Worm (Caenorhabditis elegans): Measurements from ENCODE around the gene ctf-18.

The ctf-18 gene

DNA sequence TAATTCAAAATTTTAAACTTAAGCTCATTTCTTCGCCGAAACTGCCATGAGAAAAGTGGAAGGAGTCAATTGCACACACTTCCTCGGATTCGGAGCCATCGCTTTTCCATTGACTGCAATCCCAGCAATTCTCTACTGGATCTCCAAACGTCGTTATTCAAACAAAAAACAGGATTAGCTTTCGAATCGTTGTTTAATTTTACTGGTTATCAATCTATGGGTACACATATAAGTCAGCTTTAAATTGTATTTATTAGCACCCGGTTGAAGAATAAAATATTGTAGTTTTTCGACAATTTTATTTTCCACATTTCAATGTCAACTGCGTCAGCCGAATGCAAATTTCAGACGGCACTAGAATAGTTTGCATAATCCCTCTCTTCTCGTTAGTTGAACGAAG is 3.5 kb upstream of the ctf-18 start, which contains the start of gene glt-3:
Gene glt-3 (plus strand): TSS at position 301 of the 400 bp plus-strand sequence.
- no peak for TF ChIP-seq ztf-4 (tag; optimal IDR thresholded peaks at IDR 0.05)
- no peak for TF ChIP-seq ceh-63 (GFP tag; optimal IDR thresholded peaks at IDR 0.05)
- no peak for TF ChIP-seq Y116A8C.19 (tag; optimal IDR thresholded peaks at IDR 0.05; ENCODE audit: borderline replicate concordance)
- no peak for TF ChIP-seq nhr-19 (GFP tag; conservative IDR thresholded peaks at IDR 0.05)
- TF ChIP-seq xbp-1 (tag; optimal IDR thresholded peaks at IDR 0.05) = no peak
- TF ChIP-seq blmp-1 (tag; optimal IDR thresholded peaks at IDR 0.05) = no peak
- no peak for TF ChIP-seq pag-3 (tag; optimal IDR thresholded peaks at IDR 0.05; ENCODE audit: borderline replicate concordance, insufficient read depth)
- TF ChIP-seq nhr-90 (tag; optimal IDR thresholded peaks at IDR 0.05; ENCODE audit: poor library complexity) = no peak
- no peak for TF ChIP-seq lin-39 (tag; optimal IDR thresholded peaks at IDR 0.05)

DNA sequence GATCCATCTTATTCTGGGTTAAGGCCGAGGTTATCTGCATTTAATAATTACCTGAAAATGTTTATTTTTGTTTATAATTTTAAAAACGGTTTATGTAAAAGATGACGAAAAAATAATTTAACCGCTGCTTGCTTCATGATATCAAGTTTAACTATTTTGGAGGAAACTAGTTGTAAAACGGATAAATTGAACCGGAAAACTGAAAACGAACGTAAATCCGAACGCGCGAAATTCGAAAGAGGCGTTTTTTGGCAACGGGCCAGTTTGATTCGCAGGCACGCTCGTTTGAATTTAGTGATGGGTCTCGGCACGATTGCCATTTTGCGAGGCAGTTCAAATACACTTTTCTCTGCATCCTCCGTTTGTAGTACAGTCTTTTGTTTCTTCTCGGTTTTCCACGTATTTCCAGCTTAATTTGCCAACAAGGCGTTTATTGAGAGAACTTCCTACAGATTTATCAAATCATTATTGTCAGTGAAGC is 2.5 kb upstream of the ctf-18 start, which contains the start of the genes gtbp-1 and K08F4.3:
Gene gtbp-1 (minus strand): TSS at position 51 of the 481 bp plus-strand sequence.
Gene K08F4.3 (plus strand): TSS at position 352 of the 481 bp plus-strand sequence.
- TF ChIP-seq nhr-237 (tag; optimal IDR thresholded peaks at IDR 0.05) = no peak
- no peak for TF ChIP-seq ceh-90 (tag; optimal IDR thresholded peaks at IDR 0.05)
- peak; percentile 83 to 95 for TF ChIP-seq efl-1 (optimal IDR thresholded peaks at IDR 0.05)
- peak; percentile 94 to 99 for TF ChIP-seq efl-1 (GFP tag; optimal IDR thresholded peaks at IDR 0.05 in 1 of 2)
- TF ChIP-seq hlh-17 (GFP tag; optimal IDR thresholded peaks at IDR 0.05; ENCODE audit: borderline replicate concordance) = no peak
- peak; percentile 64 for TF ChIP-seq isw-1 (GFP tag; IDR thresholded peaks at IDR 0.05)
- TF ChIP-seq nhr-47 (tag; optimal IDR thresholded peaks at IDR 0.05) = peak; percentile 74
- TF ChIP-seq unc-86 (tag; optimal IDR thresholded peaks at IDR 0.05) = peak; percentile 24
- TF ChIP-seq grh-1 (GFP tag; IDR thresholded peaks at IDR 0.05) = peak; percentile 38; the same call in 1 of the 2 replicates
- TF ChIP-seq sox-4 (tag; optimal IDR thresholded peaks at IDR 0.05) = no peak
- no peak for TF ChIP-seq unc-98 (GFP tag; IDR thresholded peaks at IDR 0.05)
- TF ChIP-seq ces-1 (GFP tag; optimal IDR thresholded peaks at IDR 0.05) = no peak
- no peak for TF ChIP-seq nhr-76 (tag; optimal IDR thresholded peaks at IDR 0.05)
- TF ChIP-seq lin-14 (GFP tag; optimal IDR thresholded peaks at IDR 0.05) = no peak
- TF ChIP-seq efl-3 (GFP tag; optimal IDR thresholded peaks at IDR 0.05) = no peak
- TF ChIP-seq ama-1 (optimal IDR thresholded peaks at IDR 0.05) = no peak
- no peak for TF ChIP-seq sptf-1 (tag; optimal IDR thresholded peaks at IDR 0.05)
- no peak for TF ChIP-seq ets-5 (GFP tag; IDR thresholded peaks at IDR 0.05)
- peak; percentile 61 for TF ChIP-seq nhr-19 (GFP tag; conservative IDR thresholded peaks at IDR 0.05)
- TF ChIP-seq C34B4.2 (tag; optimal IDR thresholded peaks at IDR 0.05) = no peak
- TF ChIP-seq nhr-85 (tag) = peak; percentile 85
- no peak for TF ChIP-seq Y116A8C.19 (tag; optimal IDR thresholded peaks at IDR 0.05; ENCODE audit: borderline replicate concordance)
- TF ChIP-seq fkh-4 (tag; optimal IDR thresholded peaks at IDR 0.05; ENCODE audit: borderline replicate concordance) = no peak
- TF ChIP-seq zag-1 (tag; optimal IDR thresholded peaks at IDR 0.05) = no peak
- peak; percentile 65 for TF ChIP-seq fkh-8 (tag; optimal IDR thresholded peaks at IDR 0.05)
- peak; percentile 83 for TF ChIP-seq snu-23 (GFP tag; optimal IDR thresholded peaks at IDR 0.05)
- no peak for TF ChIP-seq ztf-11 (tag; optimal IDR thresholded peaks at IDR 0.05)
- TF ChIP-seq nhr-11 (tag; optimal IDR thresholded peaks at IDR 0.05) = no peak
- TF ChIP-seq mdl-1 (tag; optimal IDR thresholded peaks at IDR 0.05) = peak in 1 of 2 experiments; percentile 66
- TF ChIP-seq ceh-8 (GFP tag; optimal IDR thresholded peaks at IDR 0.05) = no peak
- no peak for TF ChIP-seq aly-2 (tag; optimal IDR thresholded peaks at IDR 0.05)
- TF ChIP-seq dsc-1 (tag; optimal IDR thresholded peaks at IDR 0.05) = peak; percentile 37
- TF ChIP-seq hlh-4 (tag; optimal IDR thresholded peaks at IDR 0.05) = no peak
- peak; percentile 79 to 95 for TF ChIP-seq lsy-2 (tag; optimal IDR thresholded peaks at IDR 0.05)
- peak; percentile 47 for TF ChIP-seq pqm-1 (tag; optimal IDR thresholded peaks at IDR 0.05)
- no peak for TF ChIP-seq lin-39 (tag; optimal IDR thresholded peaks at IDR 0.05)
- peak; percentile 78 for TF ChIP-seq nhr-71 (tag; optimal IDR thresholded peaks at IDR 0.05)
- TF ChIP-seq ceh-82 (tag; optimal IDR thresholded peaks at IDR 0.05) = peak in 1 of 3 experiments; percentile 71
- no peak for TF ChIP-seq sup-37 (GFP tag; optimal IDR thresholded peaks at IDR 0.05)
- TF ChIP-seq F16B12.6 (tag; optimal IDR thresholded peaks at IDR 0.05) = peak; percentile 45
- no peak for TF ChIP-seq ceh-63 (GFP tag; optimal IDR thresholded peaks at IDR 0.05)
- peak; percentile 92 to 97 for TF ChIP-seq lin-35 (GFP tag; optimal IDR thresholded peaks at IDR 0.05)
- TF ChIP-seq nhr-90 (tag; optimal IDR thresholded peaks at IDR 0.05; ENCODE audit: poor library complexity) = peak; percentile 45
- no peak for TF ChIP-seq alr-1 (tag; optimal IDR thresholded peaks at IDR 0.05; ENCODE audit: borderline replicate concordance)
- TF ChIP-seq hpl-2 (GFP tag; optimal IDR thresholded peaks at IDR 0.05) = no peak
- peak; percentile 23 for TF ChIP-seq vab-15 (tag; optimal IDR thresholded peaks at IDR 0.05)
